Worm (Caenorhabditis elegans): ENCODE data around the gene F59A7.5.

Gene F59A7.5

ce11 chrV:2055765-2056504, 33.5 kb downstream of the F59A7.5 start:
- TF ChIP-seq dao-5 (tag; optimal IDR thresholded peaks at IDR 0.05) (no peak), him-1 (tag; optimal IDR thresholded peaks at IDR 0.05) (no peak), W03F9.2 (tag; optimal IDR thresholded peaks at IDR 0.05) (no peak)

ce11 chrV:2057324-2057723, 34.9 kb downstream of the F59A7.5 start, which contains the start of gene comt-3:
Gene comt-3, plus strand, starts transcription at chrV:2057537.
- TF ChIP-seq dao-5 (tag; optimal IDR thresholded peaks at IDR 0.05) (no peak), W03F9.2 (tag; optimal IDR thresholded peaks at IDR 0.05) (no peak), him-1 (tag; optimal IDR thresholded peaks at IDR 0.05) (no peak)

- TF ChIP-seq him-1 (tag; optimal IDR thresholded peaks at IDR 0.05) (no peak), dao-5 (tag; optimal IDR thresholded peaks at IDR 0.05) (no peak), W03F9.2 (tag; optimal IDR thresholded peaks at IDR 0.05) (no peak)
These were observed 44.3 kb downstream of the F59A7.5 start, which contains the start of gene nhr-86 for ce11 chrV:2066780-2067179. Gene nhr-86, minus strand, starts transcription at chrV:2066850.

- TF ChIP-seq him-1 (tag; optimal IDR thresholded peaks at IDR 0.05): no peak
- no peak for TF ChIP-seq dao-5 (tag; optimal IDR thresholded peaks at IDR 0.05)
- TF ChIP-seq W03F9.2 (tag; optimal IDR thresholded peaks at IDR 0.05): peak; percentile 44
These were observed 44.9 kb downstream of the F59A7.5 start for ce11 chrV:2067419-2067818.

ce11 chrV:2067985-2068499, 45.6 kb downstream of the F59A7.5 start, which contains the start of gene lbp-9:
Gene lbp-9, plus strand, starts transcription at chrV:2068449.
- TF ChIP-seq W03F9.2 (tag; optimal IDR thresholded peaks at IDR 0.05): no peak
- no peak for TF ChIP-seq him-1 (tag; optimal IDR thresholded peaks at IDR 0.05)
- no peak for TF ChIP-seq dao-5 (tag; optimal IDR thresholded peaks at IDR 0.05)

- TF ChIP-seq W03F9.2 (tag; optimal IDR thresholded peaks at IDR 0.05) (no peak), dao-5 (tag; optimal IDR thresholded peaks at IDR 0.05) (no peak), him-1 (tag; optimal IDR thresholded peaks at IDR 0.05) (no peak)
These were observed 46.4 kb downstream of the F59A7.5 start for ce11 chrV:2068728-2069443.

ce11 chrV:2072807-2073206, 50.3 kb downstream of the F59A7.5 start, which contains the start of gene Y40B10A.9:
Gene Y40B10A.9, minus strand, starts transcription at chrV:2072907.
- TF ChIP-seq him-1 (tag; optimal IDR thresholded peaks at IDR 0.05) (no peak), dao-5 (tag; optimal IDR thresholded peaks at IDR 0.05) (no peak), W03F9.2 (tag; optimal IDR thresholded peaks at IDR 0.05) (no peak)

Data from whole organism, L4/young adult.